Fruit fly (Drosophila melanogaster): ENCODE results near the gene CG15531.

DNA sequence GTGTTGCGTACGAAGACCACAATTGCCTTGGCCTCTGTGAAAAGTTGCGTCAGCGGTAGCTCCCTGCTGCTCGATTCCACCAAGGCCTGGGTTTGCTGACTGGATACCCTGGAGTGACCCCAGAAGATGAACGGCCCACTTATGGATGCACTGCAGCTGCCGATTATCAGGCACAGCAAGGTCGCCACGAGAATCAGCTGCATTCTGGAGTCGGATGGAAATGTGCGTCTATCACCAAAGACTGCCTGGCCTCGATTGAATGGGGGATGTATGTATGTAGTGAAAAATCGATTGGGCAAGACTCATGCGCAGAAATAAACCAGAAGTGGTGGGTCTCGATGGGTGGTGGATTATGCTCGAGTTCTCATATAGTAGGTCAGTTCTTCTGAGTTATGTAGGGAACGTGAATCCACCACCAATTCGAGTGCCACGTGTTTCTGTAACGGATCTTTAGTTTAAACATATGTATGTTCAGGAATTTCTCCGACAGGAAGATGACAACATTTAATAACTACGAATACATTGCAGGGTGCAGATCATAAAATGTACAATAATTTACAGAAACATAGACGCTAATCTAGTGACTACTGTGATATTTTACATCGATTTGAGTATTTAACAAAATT lies 29.8 kb downstream of the CG15531 start, which contains the start of gene VhaAC45RP:
- TF ChIP-seq cic (GFP tag; optimal IDR thresholded peaks at IDR 0.05) (no peak), ovo (GFP tag; optimal IDR thresholded peaks at IDR 0.05) (no peak), CG33017 (tag; optimal IDR thresholded peaks at IDR 0.05) (no peak), CG7045 (GFP tag; optimal IDR thresholded peaks at IDR 0.05) (no peak), Hr96 (GFP tag; optimal IDR thresholded peaks at IDR 0.05) (no peak), Clk (GFP tag; optimal IDR thresholded peaks at IDR 0.05) (no peak), kay (GFP tag; ENCODE audit: borderline replicate concordance) (no peak), tj (GFP tag; optimal IDR thresholded peaks at IDR 0.05) (no peak), CG7101 (tag; optimal IDR thresholded peaks at IDR 0.05) (no peak), CG5204 (GFP tag; optimal IDR thresholded peaks at IDR 0.05) (no peak), bab1 (GFP tag; optimal IDR thresholded peaks at IDR 0.05) (no peak)

Data from whole organism, adult.